1 fruit fly cellular context compared by ENCODE assay signal in the genomic region with DNA sequence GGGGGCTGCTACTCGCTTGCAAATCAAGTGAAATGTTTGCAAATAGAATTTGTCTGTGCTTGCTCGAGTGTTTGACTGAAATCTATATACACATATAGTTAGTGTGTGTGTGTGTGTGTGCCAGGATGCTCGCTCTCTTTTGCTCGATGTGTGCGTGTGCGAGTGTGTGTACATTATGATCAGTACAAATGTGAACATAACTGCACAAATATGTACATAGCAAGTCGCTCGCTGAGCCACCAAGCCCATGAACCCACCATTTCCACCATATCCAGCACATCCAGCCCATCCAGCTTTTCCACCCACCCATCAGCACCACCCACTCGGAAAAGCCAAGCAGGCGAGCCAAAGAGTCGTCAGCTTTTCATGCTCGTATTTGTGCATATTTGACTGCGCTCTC.
TF ChIP-seq lines count a peak whose summit lies in the region.

No protein-coding gene starts in this region.

TF ChIP-seq in whole organism, embryonic, 481 proteins besides CTCF, POLR2A, EP300 and RAD21 (continued from another document and continues in another):
- TF ChIP-seq jing (GFP tag; optimal IDR thresholded peaks at IDR 0.05; lab: Kevin White, UChicago) (no peak), Ada2b (GFP tag; IDR thresholded peaks at IDR 0.05; lab: Robert Waterston, UW) (no peak), CG34422 (GFP tag; IDR thresholded peaks at IDR 0.05; lab: Robert Waterston, UW) (no peak), dmrt99B (tag; optimal IDR thresholded peaks at IDR 0.05; lab: Kevin White, UChicago) (no peak), CG9215 (GFP tag; IDR thresholded peaks at IDR 0.05; lab: Robert Waterston, UW) (no peak), Ssrp (tag; optimal IDR thresholded peaks at IDR 0.05; lab: Kevin White, UChicago) (no peak), CG9932 (GFP tag; IDR thresholded peaks at IDR 0.05; lab: Robert Waterston, UW) (no peak), sens (GFP tag; lab: Kevin White, UChicago) (peak; percentile 53), crc (GFP tag; optimal IDR thresholded peaks at IDR 0.05; lab: Kevin White, UChicago) (no peak), CG1792 (GFP tag; optimal IDR thresholded peaks at IDR 0.05; lab: Kevin White, UChicago) (peak; percentile 20), nerfin-2 (GFP tag; IDR thresholded peaks at IDR 0.05; lab: Robert Waterston, UW; ENCODE audit: partially characterized antibody) (no peak), CG17186 (GFP tag; optimal IDR thresholded peaks at IDR 0.05; lab: Kevin White, UChicago) (no peak), gsb-n (tag; optimal IDR thresholded peaks at IDR 0.05; lab: Kevin White, UChicago) (no peak), CG43689 (GFP tag; IDR thresholded peaks at IDR 0.05; lab: Robert Waterston, UW) (no peak), dm (GFP tag; optimal IDR thresholded peaks at IDR 0.05; lab: Kevin White, UChicago) (no peak), tin (GFP tag; optimal IDR thresholded peaks at IDR 0.05; lab: Kevin White, UChicago) (no peak), CG18011 (GFP tag; optimal IDR thresholded peaks at IDR 0.05; lab: Kevin White, UChicago) (no peak), CG33213 (GFP tag; optimal IDR thresholded peaks at IDR 0.05; lab: Kevin White, UChicago) (no peak), az2 (GFP tag; optimal IDR thresholded peaks at IDR 0.05; lab: Kevin White, UChicago) (no peak), CG11695 (GFP tag; IDR thresholded peaks at IDR 0.05; lab: Robert Waterston, UW) (no peak), Meics (GFP tag; optimal IDR thresholded peaks at IDR 0.05; lab: Kevin White, UChicago) (no peak), hb (GFP tag; IDR thresholded peaks at IDR 0.05; lab: Robert Waterston, UW; ENCODE audit: partially characterized antibody) (no peak), nau (GFP tag; optimal IDR thresholded peaks at IDR 0.05; lab: Kevin White, UChicago) (no peak), trh (GFP tag; optimal IDR thresholded peaks at IDR 0.05; lab: Kevin White, UChicago) (no peak), seq (GFP tag; IDR thresholded peaks at IDR 0.05; lab: Robert Waterston, UW) (no peak), bsh (GFP tag; optimal IDR thresholded peaks at IDR 0.05; lab: Kevin White, UChicago) (peak in 1 of 2 experiments; percentile 38), Dad (GFP tag; optimal IDR thresholded peaks at IDR 0.05; lab: Kevin White, UChicago) (no peak), D (optimal IDR thresholded peaks at IDR 0.05; lab: Kevin White, UChicago) (no peak), D (GFP tag; optimal IDR thresholded peaks at IDR 0.05; lab: Kevin White, UChicago) (peak; percentile 25), CG14014 (GFP tag; IDR thresholded peaks at IDR 0.05; lab: Robert Waterston, UW) (no peak), Bdp1 (GFP tag; optimal IDR thresholded peaks at IDR 0.05; lab: Kevin White, UChicago) (no peak), CG6689 (GFP tag; IDR thresholded peaks at IDR 0.05; lab: Robert Waterston, UW) (no peak), CG9727 (GFP tag; optimal IDR thresholded peaks at IDR 0.05; lab: Kevin White, UChicago) (peak; percentile 30), CG11696 (GFP tag; IDR thresholded peaks at IDR 0.05; lab: Robert Waterston, UW) (no peak), CG15601 (tag; optimal IDR thresholded peaks at IDR 0.05; lab: Kevin White, UChicago) (no peak), dati (GFP tag; IDR thresholded peaks at IDR 0.05; lab: Robert Waterston, UW) (no peak; the same call in 1 of the 2 replicates), gem (tag; optimal IDR thresholded peaks at IDR 0.05; lab: Kevin White, UChicago) (no peak), CG13123 (GFP tag; optimal IDR thresholded peaks at IDR 0.05; lab: Kevin White, UChicago) (no peak), CG3838 (GFP tag; optimal IDR thresholded peaks at IDR 0.05; lab: Kevin White, UChicago) (no peak), CG3847 (GFP tag; IDR thresholded peaks at IDR 0.05; lab: Robert Waterston, UW) (no peak), Mes4 (GFP tag; optimal IDR thresholded peaks at IDR 0.05; lab: Kevin White, UChicago) (no peak), CG17912 (GFP tag; optimal IDR thresholded peaks at IDR 0.05; lab: Kevin White, UChicago) (no peak), Xrp1 (GFP tag; IDR thresholded peaks at IDR 0.05; lab: Robert Waterston, UW) (peak; percentile 44), oc (tag; optimal IDR thresholded peaks at IDR 0.05; lab: Kevin White, UChicago) (no peak), Fer3 (tag; optimal IDR thresholded peaks at IDR 0.05; lab: Kevin White, UChicago) (no peak), gcm2 (GFP tag; optimal IDR thresholded peaks at IDR 0.05; lab: Kevin White, UChicago) (no peak), chinmo (GFP tag; IDR thresholded peaks at IDR 0.05; lab: Robert Waterston, UW; ENCODE audit: partially characterized antibody) (no peak), Awh (GFP tag; IDR thresholded peaks at IDR 0.05; lab: Robert Waterston, UW) (no peak), CG7786 (GFP tag; optimal IDR thresholded peaks at IDR 0.05; lab: Kevin White, UChicago) (no peak), D19B (GFP tag; optimal IDR thresholded peaks at IDR 0.05; lab: Kevin White, UChicago) (no peak), Lhr (GFP tag; optimal IDR thresholded peaks at IDR 0.05; lab: Kevin White, UChicago) (no peak), CG31388 (GFP tag; optimal IDR thresholded peaks at IDR 0.05; lab: Kevin White, UChicago) (no peak), caup (GFP tag; optimal IDR thresholded peaks at IDR 0.05; lab: Kevin White, UChicago; ENCODE audit: severe bottlenecking) (no peak), CG32767 (GFP tag; IDR thresholded peaks at IDR 0.05; lab: Robert Waterston, UW) (no peak), repo (GFP tag; optimal IDR thresholded peaks at IDR 0.05; lab: Kevin White, UChicago) (no peak), CG1233 (GFP tag; optimal IDR thresholded peaks at IDR 0.05; lab: Kevin White, UChicago) (peak; percentile 28), MESR4 (GFP tag; optimal IDR thresholded peaks at IDR 0.05; lab: Kevin White, UChicago) (no peak), CG11093 (GFP tag; IDR thresholded peaks at IDR 0.05; lab: Robert Waterston, UW) (no peak), CG8478 (optimal IDR thresholded peaks at IDR 0.05; lab: Kevin White, UChicago) (no peak), cad (GFP tag; optimal IDR thresholded peaks at IDR 0.05; lab: Kevin White, UChicago) (no peak), ci (GFP tag; IDR thresholded peaks at IDR 0.05; lab: Robert Waterston, UW) (peak; percentile 50; the same call in 1 of the 3 replicates), zf30C (GFP tag; optimal IDR thresholded peaks at IDR 0.05; lab: Kevin White, UChicago) (no peak), CG31224 (GFP tag; IDR thresholded peaks at IDR 0.05; lab: Robert Waterston, UW) (no peak), Ptx1 (GFP tag; IDR thresholded peaks at IDR 0.05; lab: Robert Waterston, UW) (no peak), Aef1 (GFP tag; IDR thresholded peaks at IDR 0.05; lab: Robert Waterston, UW) (no peak), CG8281 (tag; optimal IDR thresholded peaks at IDR 0.05; lab: Kevin White, UChicago) (no peak), knrl (GFP tag; IDR thresholded peaks at IDR 0.05; lab: Robert Waterston, UW; ENCODE audit: partially characterized antibody) (no peak), CG7745 (tag; optimal IDR thresholded peaks at IDR 0.05; lab: Kevin White, UChicago) (no peak), Stat92E (GFP tag; optimal IDR thresholded peaks at IDR 0.05; lab: Kevin White, UChicago) (no peak), lmd (GFP tag; IDR thresholded peaks at IDR 0.05; lab: Robert Waterston, UW) (no peak; the same call in 1 of the 2 replicates), pzg (GFP tag; optimal IDR thresholded peaks at IDR 0.05; lab: Kevin White, UChicago) (no peak), fd64A (GFP tag; optimal IDR thresholded peaks at IDR 0.05; lab: Kevin White, UChicago) (peak; percentile 59), ham (GFP tag; IDR thresholded peaks at IDR 0.05; lab: Robert Waterston, UW) (no peak), CG15696 (tag; optimal IDR thresholded peaks at IDR 0.05; lab: Kevin White, UChicago) (peak; percentile 43), CG4360 (GFP tag; IDR thresholded peaks at IDR 0.05; lab: Robert Waterston, UW) (no peak), rib (GFP tag; IDR thresholded peaks at IDR 0.05; lab: Robert Waterston, UW) (no peak), Drgx (GFP tag; IDR thresholded peaks at IDR 0.05; lab: Robert Waterston, UW) (no peak), CG18599 (GFP tag; optimal IDR thresholded peaks at IDR 0.05; lab: Kevin White, UChicago) (peak; percentile 33), pnt (GFP tag; optimal IDR thresholded peaks at IDR 0.05; lab: Kevin White, UChicago) (no peak), CG3995 (GFP tag; optimal IDR thresholded peaks at IDR 0.05; lab: Kevin White, UChicago) (no peak), CG42726 (GFP tag; IDR thresholded peaks at IDR 0.05; lab: Robert Waterston, UW; ENCODE audit: partially characterized antibody) (no peak), CG10462 (GFP tag; optimal IDR thresholded peaks at IDR 0.05; lab: Kevin White, UChicago) (no peak), ash1 (GFP tag; optimal IDR thresholded peaks at IDR 0.05; lab: Kevin White, UChicago) (no peak), dmrt11E (tag; optimal IDR thresholded peaks at IDR 0.05; lab: Kevin White, UChicago) (peak; percentile 26), CG6272 (GFP tag; IDR thresholded peaks at IDR 0.05; lab: Robert Waterston, UW) (no peak), NfI (GFP tag; optimal IDR thresholded peaks at IDR 0.05; lab: Kevin White, UChicago) (no peak), CG10959 (GFP tag; IDR thresholded peaks at IDR 0.05; lab: Robert Waterston, UW) (0 out of 2 replicates have a peak, but pooled peaks have one; percentile 12), psq (GFP tag; optimal IDR thresholded peaks at IDR 0.05; lab: Kevin White, UChicago) (no peak), maf-S (GFP tag; optimal IDR thresholded peaks at IDR 0.05; lab: Kevin White, UChicago) (no peak), odd (GFP tag; optimal IDR thresholded peaks at IDR 0.05; lab: Kevin White, UChicago) (no peak), klu (GFP tag; IDR thresholded peaks at IDR 0.05; lab: Robert Waterston, UW) (no peak), E2f1 (GFP tag; IDR thresholded peaks at IDR 0.05; lab: Robert Waterston, UW) (no peak), Side (GFP tag; optimal IDR thresholded peaks at IDR 0.05; lab: Kevin White, UChicago) (no peak), slp2 (GFP tag; optimal IDR thresholded peaks at IDR 0.05; lab: Kevin White, UChicago) (no peak), CG2199 (GFP tag; IDR thresholded peaks at IDR 0.05; lab: Robert Waterston, UW) (no peak), CG6765 (GFP tag; optimal IDR thresholded peaks at IDR 0.05; lab: Kevin White, UChicago) (no peak), CG12299 (tag; optimal IDR thresholded peaks at IDR 0.05; lab: Kevin White, UChicago) (no peak), H15 (GFP tag; IDR thresholded peaks at IDR 0.05; lab: Robert Waterston, UW) (no peak), Asciz (GFP tag; optimal IDR thresholded peaks at IDR 0.05; lab: Kevin White, UChicago) (peak; percentile 2), scrt (GFP tag; optimal IDR thresholded peaks at IDR 0.05; lab: Kevin White, UChicago) (no peak), ftz-f1 (GFP tag; optimal IDR thresholded peaks at IDR 0.05; lab: Kevin White, UChicago) (no peak), bowl (GFP tag; IDR thresholded peaks at IDR 0.05; lab: Robert Waterston, UW) (no peak), tgo (GFP tag; IDR thresholded peaks at IDR 0.05; lab: Robert Waterston, UW) (no peak), salm (tag; optimal IDR thresholded peaks at IDR 0.05; lab: Kevin White, UChicago) (no peak), Blimp-1 (GFP tag; optimal IDR thresholded peaks at IDR 0.05; lab: Kevin White, UChicago) (peak; percentile 32), CG15479 (GFP tag; optimal IDR thresholded peaks at IDR 0.05; lab: Kevin White, UChicago) (no peak), CG7372 (GFP tag; IDR thresholded peaks at IDR 0.05; lab: Robert Waterston, UW) (no peak), CG14710 (tag; optimal IDR thresholded peaks at IDR 0.05; lab: Kevin White, UChicago) (peak; percentile 8), HLHmδ (GFP tag; optimal IDR thresholded peaks at IDR 0.05; lab: Kevin White, UChicago) (peak; percentile 53), CG11504 (tag; optimal IDR thresholded peaks at IDR 0.05; lab: Kevin White, UChicago) (no peak), CG2129 (GFP tag; IDR thresholded peaks at IDR 0.05; lab: Robert Waterston, UW; ENCODE audit: partially characterized antibody) (no peak), hbn (GFP tag; IDR thresholded peaks at IDR 0.05; lab: Robert Waterston, UW; ENCODE audit: partially characterized antibody) (no peak), Jarid2 (GFP tag; optimal IDR thresholded peaks at IDR 0.05; lab: Kevin White, UChicago) (peak; percentile 2), ttk (GFP tag; IDR thresholded peaks at IDR 0.05; lab: Robert Waterston, UW) (no peak), CG32772 (GFP tag; IDR thresholded peaks at IDR 0.05; lab: Robert Waterston, UW) (no peak), mld (GFP tag; IDR thresholded peaks at IDR 0.05; lab: Robert Waterston, UW; ENCODE audit: partially characterized antibody) (no peak), BEAF-32 (GFP tag; optimal IDR thresholded peaks at IDR 0.05; lab: Kevin White, UChicago) (no peak), vvl (GFP tag; IDR thresholded peaks at IDR 0.05; lab: Robert Waterston, UW) (0 out of 2 replicates have a peak, but pooled peaks have one; percentile 23), Deaf1 (tag; optimal IDR thresholded peaks at IDR 0.05; lab: Kevin White, UChicago) (no peak), slbo (GFP tag; IDR thresholded peaks at IDR 0.05; lab: Robert Waterston, UW) (no peak), CG15269 (tag; optimal IDR thresholded peaks at IDR 0.05; lab: Kevin White, UChicago) (no peak), CG1603 (tag; optimal IDR thresholded peaks at IDR 0.05; lab: Kevin White, UChicago) (peak; percentile 42), luna (GFP tag; optimal IDR thresholded peaks at IDR 0.05; lab: Kevin White, UChicago) (no peak), ap (GFP tag; IDR thresholded peaks at IDR 0.05; lab: Robert Waterston, UW) (no peak), CG3726 (GFP tag; IDR thresholded peaks at IDR 0.05; lab: Robert Waterston, UW) (peak; percentile 53; the same call in 1 of the 3 replicates), YL-1 (GFP tag; optimal IDR thresholded peaks at IDR 0.05; lab: Kevin White, UChicago) (no peak), lab (GFP tag; optimal IDR thresholded peaks at IDR 0.05; lab: Kevin White, UChicago) (peak; percentile 38), sima (GFP tag; optimal IDR thresholded peaks at IDR 0.05; lab: Kevin White, UChicago) (no peak), sob (GFP tag; IDR thresholded peaks at IDR 0.05; lab: Robert Waterston, UW) (no peak), CG11398 (GFP tag; optimal IDR thresholded peaks at IDR 0.05; lab: Kevin White, UChicago) (no peak), CG11247 (GFP tag; IDR thresholded peaks at IDR 0.05; lab: Robert Waterston, UW) (no peak), MTF-1 (GFP tag; optimal IDR thresholded peaks at IDR 0.05; lab: Kevin White, UChicago; ENCODE audit: borderline replicate concordance) (peak; percentile 52), HLH3B (GFP tag; IDR thresholded peaks at IDR 0.05; lab: Robert Waterston, UW) (peak; percentile 22; the same call in 1 of the 2 replicates)
